Fruit fly (Drosophila melanogaster) whole organism, embryonic: Measurements from ENCODE around the gene CG1024.

Experiments
- Atf6 ChIP-seq: fragments of 200-800 bp; sonication (Bioruptor generic); IDR thresholded peaks from 2 replicates; pipeline ENCODE4 v1.3.6; 2022; ENCODE audit warnings: missing biosample characterization, missing genetic modification characterization
- Bgb ChIP-seq: fragments of 200-800 bp; sonication (Bioruptor generic); IDR thresholded peaks from 2 replicates; pipeline ENCODE4 v1.3.6; 2022; ENCODE audit warnings: missing biosample characterization, missing genetic modification characterization; ENCODE audit not compliant: partially characterized antibody
- CG10565 ChIP-seq: fragments of 200-800 bp; sonication (Bioruptor generic); optimal IDR thresholded peaks from 3 replicates; lab custom pipeline; 2016; ENCODE audit warnings: missing biosample characterization, mild to moderate bottlenecking, missing genetic modification characterization
- CG10959 ChIP-seq: fragments of 200-800 bp; sonication (Bioruptor generic); IDR thresholded peaks from 2 replicates; pipeline ENCODE4 v1.3.6; 2022; ENCODE audit warnings: missing biosample characterization, missing genetic modification characterization
- CG11560 ChIP-seq: fragments of 200-800 bp; sonication (Bioruptor generic); IDR thresholded peaks from 3 replicates; pipeline ENCODE4 v1.3.6; 2022; ENCODE audit warnings: missing biosample characterization, missing genetic modification characterization
- CG12236 ChIP-seq: fragments of 200-800 bp; sonication (Bioruptor generic); optimal IDR thresholded peaks from 2 replicates; lab custom pipeline; 2016; ENCODE audit warnings: missing biosample characterization, missing genetic modification characterization
- CG16815 ChIP-seq: fragments of 200-800 bp; sonication (Bioruptor generic); optimal IDR thresholded peaks from 3 replicates; lab custom pipeline; 2017; ENCODE audit warnings: missing biosample characterization, mild to moderate bottlenecking, missing genetic modification characterization
- CG18262 ChIP-seq: fragments of 200-800 bp; optimal IDR thresholded peaks from 3 replicates; lab custom pipeline; 2019; ENCODE audit warnings: missing biosample characterization, mild to moderate bottlenecking, missing genetic modification characterization, moderate library complexity
- CG2199 ChIP-seq: fragments of 200-800 bp; sonication (Bioruptor generic); IDR thresholded peaks from 3 replicates; pipeline ENCODE4 v1.3.6; 2022; ENCODE audit warnings: missing biosample characterization, missing genetic modification characterization
- CG31365 ChIP-seq: fragments of 200-800 bp; sonication (Bioruptor generic); optimal IDR thresholded peaks from 2 replicates; lab custom pipeline; 2018; ENCODE audit warnings: missing biosample characterization, mild to moderate bottlenecking, missing genetic modification characterization
- CG33213 ChIP-seq: fragments of 200-800 bp; sonication (Bioruptor generic); optimal IDR thresholded peaks from 3 replicates; lab custom pipeline; 2016; ENCODE audit warnings: missing biosample characterization, missing genetic modification characterization
- CG33557 ChIP-seq: fragments of 200-800 bp; sonication (Bioruptor generic); optimal IDR thresholded peaks from 2 replicates; lab custom pipeline; 2019; ENCODE audit warnings: missing biosample characterization, mild to moderate bottlenecking, missing genetic modification characterization, moderate library complexity
- CG3838 ChIP-seq: fragments of 200-800 bp; sonication (Bioruptor generic); optimal IDR thresholded peaks from 3 replicates; lab custom pipeline; 2016; ENCODE audit warnings: missing biosample characterization, missing genetic modification characterization
- CG6683 ChIP-seq: fragments of 200-800 bp; sonication (Bioruptor generic); optimal IDR thresholded peaks from 2 replicates; lab custom pipeline; 2017; ENCODE audit warnings: missing biosample characterization, mild to moderate bottlenecking, missing genetic modification characterization, missing genetic modification reagents
- CG6765 ChIP-seq: fragments of 200-800 bp; sonication (Bioruptor generic); optimal IDR thresholded peaks from 3 replicates; lab custom pipeline; 2017; ENCODE audit warnings: missing biosample characterization, mild to moderate bottlenecking, missing genetic modification characterization
- CG7556 ChIP-seq: fragments of 200-800 bp; sonication (Bioruptor generic); optimal IDR thresholded peaks from 2 replicates; lab custom pipeline; 2017; ENCODE audit warnings: missing biosample characterization, mild to moderate bottlenecking, missing genetic modification characterization
- CG8765 ChIP-seq: fragments of 200-800 bp; sonication (Bioruptor generic); IDR thresholded peaks from 2 replicates; pipeline ENCODE4 v1.3.6; 2022; ENCODE audit warnings: missing biosample characterization, missing genetic modification characterization
- CG9727 ChIP-seq: fragments of 200-800 bp; sonication (Bioruptor generic); optimal IDR thresholded peaks from 3 replicates; lab custom pipeline; 2017; ENCODE audit warnings: missing biosample characterization, mild to moderate bottlenecking, missing genetic modification characterization
- CG9797 ChIP-seq: fragments of 200-800 bp; sonication (Bioruptor generic); optimal IDR thresholded peaks from 3 replicates; lab custom pipeline; 2018; ENCODE audit warnings: missing biosample characterization, mild to moderate bottlenecking, missing genetic modification characterization
- CHES-1-like ChIP-seq: fragments of 200-800 bp; sonication (Bioruptor generic); optimal IDR thresholded peaks from 2 replicates; lab custom pipeline; 2016; ENCODE audit warnings: missing biosample characterization, missing genetic modification characterization
- CTCF ChIP-seq: fragments of 200-800 bp; sonication (Bioruptor generic); optimal IDR thresholded peaks from 2 replicates; lab custom pipeline; 2017; ENCODE audit warnings: missing biosample characterization, mild to moderate bottlenecking, missing genetic modification characterization, moderate library complexity
- Chrac-16 ChIP-seq: fragments of 200-800 bp; sonication (Bioruptor generic); optimal IDR thresholded peaks from 3 replicates; lab custom pipeline; 2016; ENCODE audit warnings: missing biosample characterization, missing genetic modification characterization
- Dfd ChIP-seq, 2 experiments: fragments of >200 bp; optimal IDR thresholded peaks; 2 replicates each; lab custom pipeline; 2017; ENCODE audit warnings: missing biosample characterization in 2 of 2, missing genetic modification characterization in 2 of 2
- E2f1 ChIP-seq: fragments of 200-800 bp; sonication (Bioruptor generic); IDR thresholded peaks from 2 replicates; pipeline ENCODE4 v1.3.6; 2022; ENCODE audit warnings: missing biosample characterization, missing genetic modification characterization
- E2f2 ChIP-seq: fragments of 200-800 bp; sonication (Bioruptor generic); IDR thresholded peaks from 2 replicates; pipeline ENCODE4 v1.3.6; 2022; ENCODE audit warnings: missing biosample characterization, missing genetic modification characterization
- Ets65A ChIP-seq: fragments of 200-800 bp; sonication (Bioruptor generic); peaks from one replicate; lab custom pipeline; 2016; ENCODE audit warnings: missing biosample characterization, missing genetic modification characterization
- GATAe ChIP-seq: fragments of 200-800 bp; sonication (Bioruptor generic); conservative IDR thresholded peaks from 2 replicates; pipeline ENCODE4 v1.3.6; 2022; ENCODE audit warnings: missing biosample characterization, missing genetic modification characterization
- HLH4C ChIP-seq: fragments of 200-800 bp; sonication (Bioruptor generic); IDR thresholded peaks from 3 replicates; pipeline ENCODE4 v1.3.6; 2022; ENCODE audit warnings: missing biosample characterization, missing genetic modification characterization; ENCODE audit not compliant: partially characterized antibody
- Lpt ChIP-seq: fragments of >200 bp; optimal IDR thresholded peaks from 2 replicates; lab custom pipeline; 2018; ENCODE audit warnings: missing biosample characterization, missing genetic modification characterization
- MESR4 ChIP-seq: fragments of 200-800 bp; sonication (Bioruptor generic); optimal IDR thresholded peaks from 2 replicates; lab custom pipeline; 2018; ENCODE audit warnings: missing biosample characterization, mild to moderate bottlenecking, missing genetic modification characterization, moderate library complexity
- Mes4 ChIP-seq: fragments of 200-800 bp; sonication (Bioruptor generic); optimal IDR thresholded peaks from 2 replicates; lab custom pipeline; 2016; ENCODE audit warnings: missing biosample characterization, missing genetic modification characterization
- Myb ChIP-seq: fragments of 200-800 bp; sonication (Bioruptor generic); optimal IDR thresholded peaks from 2 replicates; lab custom pipeline; 2016; ENCODE audit warnings: missing biosample characterization, missing genetic modification characterization
- TFAM ChIP-seq: fragments of 200-800 bp; sonication (Bioruptor generic); optimal IDR thresholded peaks from 2 replicates; lab custom pipeline; 2017; ENCODE audit warnings: missing biosample characterization, missing genetic modification characterization, inconsistent platforms
- Taf1 ChIP-seq: fragments of 200-800 bp; sonication (Bioruptor generic); IDR thresholded peaks from 2 replicates; pipeline ENCODE4 v1.3.6; 2022; ENCODE audit warnings: missing biosample characterization, missing genetic modification characterization
- Xrp1 ChIP-seq: fragments of 200-800 bp; sonication (Bioruptor generic); IDR thresholded peaks from 2 replicates; pipeline ENCODE4 v1.3.6; 2022; ENCODE audit warnings: missing biosample characterization, missing genetic modification characterization
- abd-A ChIP-seq: fragments of 200-800 bp; sonication (Bioruptor generic); optimal IDR thresholded peaks from 3 replicates; lab custom pipeline; 2019; ENCODE audit warnings: missing biosample characterization, mild to moderate bottlenecking, missing genetic modification characterization, moderate library complexity
- ara ChIP-seq: fragments of 200-800 bp; sonication (Bioruptor generic); IDR thresholded peaks from 2 replicates; pipeline ENCODE4 v1.3.6; 2022; ENCODE audit warnings: missing biosample characterization, missing genetic modification characterization
- ase ChIP-seq: fragments of 200-800 bp; sonication (Bioruptor generic); IDR thresholded peaks from 3 replicates; pipeline ENCODE4 v1.3.6; 2022; ENCODE audit warnings: missing biosample characterization, missing genetic modification characterization
- cato ChIP-seq: fragments of 200-800 bp; sonication (Bioruptor generic); optimal IDR thresholded peaks from 2 replicates; lab custom pipeline; 2016; ENCODE audit warnings: missing biosample characterization, missing genetic modification characterization, borderline replicate concordance
- chinmo ChIP-seq: fragments of 200-800 bp; sonication (Bioruptor generic); IDR thresholded peaks from 4 replicates; pipeline ENCODE4 v1.3.6; 2022; ENCODE audit warnings: missing biosample characterization, missing genetic modification characterization; ENCODE audit not compliant: partially characterized antibody
- da ChIP-seq: fragments of 200-800 bp; sonication (Bioruptor generic); optimal IDR thresholded peaks from 2 replicates; lab custom pipeline; 2016; ENCODE audit warnings: missing biosample characterization, missing genetic modification characterization
- fd102C ChIP-seq: fragments of 200-800 bp; sonication (Bioruptor generic); optimal IDR thresholded peaks from 2 replicates; lab custom pipeline; 2018; ENCODE audit warnings: missing biosample characterization, mild to moderate bottlenecking, missing genetic modification characterization, moderate library complexity
- fu2 ChIP-seq: fragments of 200-800 bp; sonication (Bioruptor generic); optimal IDR thresholded peaks from 2 replicates; lab custom pipeline; 2016; ENCODE audit warnings: missing biosample characterization, missing genetic modification characterization
- gcm ChIP-seq: fragments of 200-800 bp; sonication (Bioruptor generic); optimal IDR thresholded peaks from 2 replicates; lab custom pipeline; 2019; ENCODE audit warnings: missing biosample characterization, mild to moderate bottlenecking, missing genetic modification characterization, moderate library complexity
- gcm2 ChIP-seq: fragments of 200-800 bp; sonication (Bioruptor generic); optimal IDR thresholded peaks from 2 replicates; lab custom pipeline; 2016; ENCODE audit warnings: missing biosample characterization, missing genetic modification characterization
- gt ChIP-seq: fragments of 200-800 bp; sonication (Bioruptor generic); IDR thresholded peaks from 2 replicates; pipeline ENCODE4 v1.3.6; 2022; ENCODE audit warnings: missing biosample characterization, missing genetic modification characterization
- klu ChIP-seq: fragments of 200-800 bp; sonication (Bioruptor generic); IDR thresholded peaks from 2 replicates; pipeline ENCODE4 v1.3.6; 2022; ENCODE audit warnings: missing biosample characterization, missing genetic modification characterization
- otp ChIP-seq: fragments of 200-800 bp; sonication (Bioruptor generic); IDR thresholded peaks from 3 replicates; pipeline ENCODE4, ENCODE4 v1.3.6; 2022; ENCODE audit warnings: missing biosample characterization, missing genetic modification characterization
- seq ChIP-seq: fragments of 200-800 bp; sonication (Bioruptor generic); IDR thresholded peaks from 2 replicates; pipeline ENCODE4 v1.3.6; 2022; ENCODE audit warnings: missing biosample characterization, missing genetic modification characterization
- so ChIP-seq: fragments of 200-800 bp; sonication (Bioruptor generic); IDR thresholded peaks from 3 replicates; pipeline ENCODE4 v1.3.6; 2022; ENCODE audit warnings: missing biosample characterization, missing genetic modification characterization
- sob ChIP-seq: fragments of 200-800 bp; sonication (Bioruptor generic); IDR thresholded peaks from 2 replicates; pipeline ENCODE4 v1.3.6; 2022; ENCODE audit warnings: missing biosample characterization, missing genetic modification characterization
- zf30C ChIP-seq: fragments of 200-800 bp; sonication (Bioruptor generic); optimal IDR thresholded peaks from 3 replicates; lab custom pipeline; 2018; ENCODE audit warnings: missing biosample characterization, mild to moderate bottlenecking, missing genetic modification characterization

CG1024 gene

DNA sequence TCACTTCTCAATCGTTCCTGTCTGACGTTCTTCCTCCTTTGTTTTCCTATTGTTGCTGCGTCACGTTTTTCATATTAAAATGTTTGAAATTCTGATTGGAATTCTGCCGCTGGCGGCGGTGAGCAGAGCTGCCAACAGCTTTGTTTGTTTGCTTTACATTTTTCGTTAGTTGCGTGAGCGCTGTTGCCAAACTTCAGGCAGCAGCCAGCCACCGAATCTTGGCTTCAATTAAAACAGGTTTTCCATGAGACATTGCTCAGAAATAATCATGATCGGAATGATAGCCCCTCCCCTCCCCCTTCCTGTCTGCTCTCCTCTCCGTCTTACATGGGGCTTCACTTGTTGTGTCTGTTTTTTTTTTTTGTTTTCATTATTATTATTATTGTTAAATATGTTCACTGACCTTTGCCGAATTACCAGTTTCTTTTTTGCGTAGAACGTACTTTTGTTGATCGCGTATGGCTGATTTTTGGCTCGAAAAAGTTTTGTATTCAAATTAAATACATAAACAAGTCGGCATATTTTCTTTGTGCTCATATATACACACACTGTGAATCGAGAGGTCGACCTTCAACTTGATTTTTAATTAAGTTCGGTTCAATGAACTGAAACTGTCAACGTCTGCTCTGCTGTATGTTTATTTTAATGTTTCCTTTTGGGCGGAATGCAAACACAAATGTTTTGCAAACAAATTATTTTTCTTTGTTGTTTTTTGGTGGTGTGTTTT, 46.2 kb upstream of the CG1024 start (continued):
- TF ChIP-seq Atf6 (GFP tag; lab: Robert Waterston, UW) (no peak), CG9797 (GFP tag; lab: Kevin White, UChicago) (no peak), da (GFP tag; lab: Kevin White, UChicago) (no peak), HLH4C (no peak), ase (GFP tag; lab: Robert Waterston, UW) (no peak), CG31365 (no peak), Chrac-16 (GFP tag; lab: Kevin White, UChicago) (no peak), Taf1 (GFP tag; lab: Robert Waterston, UW) (no peak), Mes4 (GFP tag; lab: Kevin White, UChicago) (no peak), CG33557 (GFP tag; lab: Kevin White, UChicago) (no peak), CTCF (GFP tag; lab: Kevin White, UChicago) (no peak), Myb (GFP tag; lab: Kevin White, UChicago) (no peak), CG10565 (GFP tag; lab: Kevin White, UChicago) (no peak), Ets65A (GFP tag; lab: Kevin White, UChicago) (no peak), zf30C (GFP tag; lab: Kevin White, UChicago) (no peak), CG6683 (GFP tag; lab: Kevin White, UChicago) (no peak), Bgb (GFP tag; lab: Robert Waterston, UW) (no peak), fd102C (no peak), GATAe (GFP tag; lab: Robert Waterston, UW) (no peak), sob (no peak), chinmo (GFP tag; lab: Robert Waterston, UW) (peak; percentile 80; the same call in 1 of the 4 replicates), CG8765 (GFP tag; lab: Robert Waterston, UW) (no peak), Dfd (GFP tag; optimal IDR thresholded peaks at IDR 0.05; lab: Kevin White, UChicago) (no peak), seq (GFP tag; lab: Robert Waterston, UW) (no peak; the same call in 1 of the 2 replicates), otp (GFP tag; lab: Robert Waterston, UW) (peak; percentile 4; the same call in 1 of the 3 replicates), E2f2 (no peak), CG11560 (tag; lab: Robert Waterston, UW) (no peak), MESR4 (no peak), gcm (GFP tag; lab: Kevin White, UChicago) (no peak), cato (GFP tag; lab: Kevin White, UChicago) (no peak), CG12236 (GFP tag; lab: Kevin White, UChicago) (no peak), klu (GFP tag; lab: Robert Waterston, UW) (no peak), E2f1 (GFP tag; lab: Robert Waterston, UW) (peak; percentile 23; the same call in 1 of the 2 replicates), CG3838 (peak; percentile 52), abd-A (peak; percentile 66), CG6765 (GFP tag; lab: Kevin White, UChicago) (no peak), CG33213 (no peak), CG18262 (tag; lab: Kevin White, UChicago) (no peak)

dm6 chr3R:6425454-6426156, 45.5 kb upstream of the CG1024 start:
- peak; percentile 52 for TF ChIP-seq CG9727 (GFP tag; lab: Kevin White, UChicago)
- TF ChIP-seq Xrp1 (GFP tag; lab: Robert Waterston, UW): peak; percentile 17; the same call in 1 of the 2 replicates
- peak; percentile 31; the same call in 1 of the 2 replicates for TF ChIP-seq ara (GFP tag; lab: Robert Waterston, UW)
- no peak for TF ChIP-seq so (GFP tag; lab: Robert Waterston, UW)
- TF ChIP-seq Lpt (GFP tag; lab: Kevin White, UChicago): no peak
- no peak for TF ChIP-seq gt (GFP tag; lab: Robert Waterston, UW)
- peak; percentile 58; the same call in 2 of the 3 replicates for TF ChIP-seq CG2199
- TF ChIP-seq CHES-1-like (GFP tag; lab: Kevin White, UChicago): no peak
- no peak for TF ChIP-seq TFAM (GFP tag; lab: Kevin White, UChicago)
- TF ChIP-seq CG10959 (GFP tag; lab: Robert Waterston, UW): no peak
- no peak for TF ChIP-seq fu2 (GFP tag; lab: Kevin White, UChicago)
- TF ChIP-seq gcm2 (GFP tag; lab: Kevin White, UChicago): no peak
- TF ChIP-seq CG7556 (GFP tag; lab: Kevin White, UChicago): peak; percentile 40
- no peak for TF ChIP-seq Bgb (GFP tag; lab: Robert Waterston, UW)
- TF ChIP-seq CG16815: peak; percentile 10
